Fruit fly (Drosophila melanogaster): ENCODE data around the gene Atg8a.

Atg8a gene

DNA sequence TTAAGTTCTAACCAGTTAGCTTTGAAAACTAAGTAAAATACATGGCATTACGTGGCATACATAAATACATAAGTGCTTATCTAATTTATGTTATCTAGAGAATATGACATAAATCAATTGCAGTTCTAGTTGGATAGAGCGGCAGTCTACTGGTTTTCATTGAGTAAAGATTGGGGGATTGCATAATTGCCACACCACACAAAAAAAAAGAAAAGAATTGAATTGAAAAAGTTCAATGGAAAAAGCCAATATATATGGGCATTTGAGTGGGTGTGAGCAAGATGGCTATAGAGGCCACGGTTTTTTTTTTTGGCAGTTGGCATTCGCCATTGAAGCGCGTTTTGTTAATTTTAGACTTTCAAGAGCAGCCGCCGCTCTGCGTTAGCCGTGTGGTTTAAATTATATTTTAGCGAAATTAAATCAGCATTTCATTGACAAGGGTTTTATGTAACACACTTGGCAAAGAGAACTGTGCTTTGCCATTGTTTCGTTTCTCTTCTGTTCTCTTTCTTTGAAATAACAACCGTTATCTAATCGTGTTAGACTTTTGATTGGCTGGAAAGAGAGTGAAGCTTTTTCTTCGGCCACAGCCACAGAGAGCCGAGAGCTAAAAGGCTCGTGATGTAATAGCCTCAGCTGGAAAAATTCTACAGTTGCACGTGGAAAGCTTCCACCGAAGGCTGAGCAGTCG, 15.4 kb upstream of the Atg8a start (continued):
- TF ChIP-seq Neu2 (GFP tag; optimal IDR thresholded peaks at IDR 0.05; ENCODE audit: borderline replicate concordance) (no peak), CG33213 (GFP tag; optimal IDR thresholded peaks at IDR 0.05) (no peak), sr (GFP tag; IDR thresholded peaks at IDR 0.05) (no peak), CG10209 (GFP tag; optimal IDR thresholded peaks at IDR 0.05) (no peak), pita (GFP tag; optimal IDR thresholded peaks at IDR 0.05) (no peak), Dll (GFP tag; IDR thresholded peaks at IDR 0.05; ENCODE audit: partially characterized antibody) (no peak), Trl (optimal IDR thresholded peaks at IDR 0.05) (peak; percentile 57 to 71), Trl (GFP tag; optimal IDR thresholded peaks at IDR 0.05) (no peak), chinmo (GFP tag; IDR thresholded peaks at IDR 0.05; ENCODE audit: partially characterized antibody) (0 out of 4 replicates have a peak, but pooled peaks have one; percentile 59), amos (GFP tag; IDR thresholded peaks at IDR 0.05; ENCODE audit: partially characterized antibody) (no peak), otp (GFP tag; IDR thresholded peaks at IDR 0.05) (no peak), fd96Cb (tag; optimal IDR thresholded peaks at IDR 0.05) (no peak), fu2 (GFP tag; optimal IDR thresholded peaks at IDR 0.05) (no peak), pb (GFP tag; optimal IDR thresholded peaks at IDR 0.05) (no peak), dimm (GFP tag; IDR thresholded peaks at IDR 0.05) (no peak), ato (GFP tag; IDR thresholded peaks at IDR 0.05; ENCODE audit: partially characterized antibody) (no peak), lab (GFP tag; optimal IDR thresholded peaks at IDR 0.05) (no peak), Fer3 (tag; optimal IDR thresholded peaks at IDR 0.05) (no peak), CG30403 (GFP tag; optimal IDR thresholded peaks at IDR 0.05) (no peak), vfl (GFP tag; optimal IDR thresholded peaks at IDR 0.05) (no peak), Camta (GFP tag; optimal IDR thresholded peaks at IDR 0.05) (no peak), CG11696 (GFP tag; IDR thresholded peaks at IDR 0.05) (no peak), CG12769 (tag; optimal IDR thresholded peaks at IDR 0.05) (no peak), aop (GFP tag; IDR thresholded peaks at IDR 0.05) (no peak), Pdp1 (GFP tag; optimal IDR thresholded peaks at IDR 0.05) (peak in 1 of 2 experiments; percentile 96), CG17568 (GFP tag; optimal IDR thresholded peaks at IDR 0.05) (no peak), CG6254 (GFP tag; optimal IDR thresholded peaks at IDR 0.05) (no peak), CG12391 (tag; optimal IDR thresholded peaks at IDR 0.05) (no peak), Asciz (GFP tag; optimal IDR thresholded peaks at IDR 0.05) (no peak), CG14441 (GFP tag; IDR thresholded peaks at IDR 0.05) (no peak), Sox100B (GFP tag; optimal IDR thresholded peaks at IDR 0.05) (no peak)

DNA sequence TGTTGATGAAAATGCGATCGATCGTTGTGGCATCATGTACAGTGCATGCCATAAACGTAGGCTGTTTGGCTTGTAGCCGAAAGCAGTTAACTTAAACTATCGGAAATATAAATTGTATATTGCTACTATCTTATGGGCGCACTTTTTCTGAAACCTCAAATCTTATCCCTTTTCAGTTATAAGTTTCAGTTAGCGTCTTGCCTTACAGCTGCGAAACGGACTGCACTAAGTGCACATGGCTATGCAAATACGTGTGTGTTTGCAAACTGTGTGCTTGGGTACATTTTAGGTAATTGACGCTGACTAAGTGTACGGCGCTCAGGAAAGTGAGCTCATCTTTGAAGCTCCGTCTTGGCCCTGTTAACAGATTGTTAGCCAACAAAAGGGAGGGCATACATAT, 7.6 kb upstream of the Atg8a start:
- TF ChIP-seq dimm (GFP tag; IDR thresholded peaks at IDR 0.05) (no peak), wdn (GFP tag; IDR thresholded peaks at IDR 0.05) (no peak), dm (GFP tag; optimal IDR thresholded peaks at IDR 0.05) (no peak), CG12659 (GFP tag; optimal IDR thresholded peaks at IDR 0.05) (peak; percentile 29), Xbp1 (GFP tag; optimal IDR thresholded peaks at IDR 0.05) (peak; percentile 40), CG11723 (GFP tag; optimal IDR thresholded peaks at IDR 0.05) (no peak), MESR4 (GFP tag; optimal IDR thresholded peaks at IDR 0.05) (no peak), HLH54F (GFP tag; optimal IDR thresholded peaks at IDR 0.05) (no peak), CG7556 (GFP tag; optimal IDR thresholded peaks at IDR 0.05) (no peak), CG6791 (GFP tag; IDR thresholded peaks at IDR 0.05; ENCODE audit: partially characterized antibody) (no peak), crp (GFP tag; optimal IDR thresholded peaks at IDR 0.05) (no peak), dysf (GFP tag; IDR thresholded peaks at IDR 0.05) (peak; percentile 69), vvl (GFP tag; IDR thresholded peaks at IDR 0.05) (peak; percentile 51), CG17829 (tag; optimal IDR thresholded peaks at IDR 0.05) (no peak), pfk (GFP tag; optimal IDR thresholded peaks at IDR 0.05) (no peak), CG11398 (GFP tag; optimal IDR thresholded peaks at IDR 0.05) (no peak), tin (GFP tag; optimal IDR thresholded peaks at IDR 0.05) (no peak), CG14050 (GFP tag; IDR thresholded peaks at IDR 0.05) (peak; percentile 23; the same call in 2 of the 3 replicates), CG32772 (GFP tag; IDR thresholded peaks at IDR 0.05) (0 out of 2 replicates have a peak, but pooled peaks have one; percentile 31), Kr (GFP tag; optimal IDR thresholded peaks at IDR 0.05) (no peak), Vsx1 (GFP tag; optimal IDR thresholded peaks at IDR 0.05) (no peak)
